Worm (Caenorhabditis elegans) whole organism, midembryonic: ENCODE results near the gene ifta-1.

Experiments
- T22C8.4 ChIP-seq: fragments of 200-800 bp; sonication (Bioruptor generic); IDR thresholded peaks from 2 replicates; pipeline ENCODE4 v1.3.6; 2022; ENCODE audit warnings: missing genetic modification characterization, missing compliant biosample characterization
- cog-1 ChIP-seq: sonication (generic microtip); optimal IDR thresholded peaks from 2 replicates; lab custom pipeline; 2016; ENCODE audit warnings: missing genetic modification characterization, missing compliant biosample characterization
- flt-1 ChIP-seq: fragments of 200-800 bp; sonication (Bioruptor generic); IDR thresholded peaks from 2 replicates; pipeline ENCODE4 v1.3.6; 2022; ENCODE audit warnings: missing genetic modification characterization, missing compliant biosample characterization
- med-1 ChIP-seq: sonication (generic microtip); optimal IDR thresholded peaks from 2 replicates; lab custom pipeline; 2017; ENCODE audit warnings: missing genetic modification characterization, mild to moderate bottlenecking, missing compliant biosample characterization, antibody characterized with exemption, missing genetic modification reagents; ENCODE audit not compliant: insufficient read depth
- ref-1 ChIP-seq: fragments of 200-800 bp; sonication (Bioruptor generic); conservative IDR thresholded peaks from 2 replicates; pipeline ENCODE4 v1.3.6; 2022; ENCODE audit warnings: missing genetic modification reagents, missing genetic modification characterization, missing compliant biosample characterization
- tab-1 ChIP-seq: fragments of 200-800 bp; sonication (Bioruptor generic); IDR thresholded peaks from 2 replicates; pipeline ENCODE4 v1.3.6; 2022; ENCODE audit warnings: missing genetic modification characterization, missing compliant biosample characterization
- ztf-23 ChIP-seq: fragments of 200-800 bp; sonication (Bioruptor generic); IDR thresholded peaks from 2 replicates; pipeline ENCODE4 v1.3.6; 2022; ENCODE audit warnings: missing genetic modification reagents, missing genetic modification characterization, missing compliant biosample characterization
- ztf-29 ChIP-seq: fragments of 200-800 bp; sonication (Bioruptor generic); IDR thresholded peaks from 2 replicates; pipeline ENCODE4 v1.3.6; 2022; ENCODE audit warnings: missing genetic modification reagents, missing genetic modification characterization, missing compliant biosample characterization

DNA sequence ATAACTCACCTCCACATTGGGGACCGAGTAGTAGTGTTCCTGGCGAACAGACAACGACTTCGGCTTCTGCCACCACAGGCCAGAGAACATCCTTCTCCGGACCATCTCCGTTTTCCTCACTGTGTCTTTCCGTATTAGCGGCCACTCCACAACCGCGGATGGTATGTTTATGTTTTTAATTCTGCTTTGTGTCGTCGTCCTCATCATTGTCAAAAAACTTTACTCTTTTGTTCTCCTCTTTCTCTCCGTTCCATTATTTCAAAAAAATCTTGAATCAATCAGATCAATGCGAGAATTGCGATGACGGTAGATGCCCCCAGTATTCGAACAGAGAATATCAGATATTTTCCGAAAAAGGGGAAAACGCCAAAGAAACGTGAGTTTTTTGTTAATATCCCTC is 14.9 kb upstream of the ifta-1 start, which contains the start of gene mec-2:
- TF ChIP-seq ztf-29 (no peak), med-1 (no peak), flt-1 (GFP tag; lab: Robert Waterston, UW) (no peak), tab-1 (GFP tag; lab: Robert Waterston, UW) (no peak), ref-1 (GFP tag; lab: Robert Waterston, UW) (no peak), ztf-23 (no peak), cog-1 (no peak), T22C8.4 (GFP tag; lab: Robert Waterston, UW) (no peak)
